Worm (Caenorhabditis elegans) whole organism, dauer: ENCODE data around the gene snt-2.

ENCODE experiments used
- unc-62 ChIP-seq: sonication (generic microtip); optimal IDR thresholded peaks from 2 replicates; lab custom pipeline; 2017; ENCODE audit warnings: missing biosample characterization, missing genetic modification reagents, missing genetic modification characterization

The snt-2 gene

ce11 chrIII:793595-793994 lies at the start of gene snt-2:
Gene snt-2, minus strand, starts transcription at chrIII:793733.
- TF ChIP-seq unc-62 (GFP tag; lab: Kevin White, UChicago) = no peak

- TF ChIP-seq unc-62 (GFP tag; lab: Kevin White, UChicago) = no peak
Observed at ce11 chrIII:842630-843029, 49.1 kb upstream of the snt-2 start, which contains the start of gene far-8. Gene far-8, plus strand, starts transcription at chrIII:842930.

ce11 chrIII:841177-841576 lies 47.6 kb upstream of the snt-2 start, which contains the start of gene K02F3.9:
Gene K02F3.9, minus strand, starts transcription at chrIII:841366.
- no peak for TF ChIP-seq unc-62 (GFP tag; lab: Kevin White, UChicago)

ce11 chrIII:839491-839890 lies 46.0 kb upstream of the snt-2 start, which contains the start of gene dos-3:
Gene dos-3, minus strand, starts transcription at chrIII:839591.
- no peak for TF ChIP-seq unc-62 (GFP tag; lab: Kevin White, UChicago)

- TF ChIP-seq unc-62 (GFP tag; lab: Kevin White, UChicago) = peak; percentile 20
Observed at ce11 chrIII:835713-836278, 42.3 kb upstream of the snt-2 start.

ce11 chrIII:835208-835607 lies 41.7 kb upstream of the snt-2 start:
- no peak for TF ChIP-seq unc-62 (GFP tag; lab: Kevin White, UChicago)

- TF ChIP-seq unc-62 (GFP tag; lab: Kevin White, UChicago) = no peak
Observed at ce11 chrIII:834443-834815, 40.9 kb upstream of the snt-2 start.

- peak; percentile 9 for TF ChIP-seq unc-62 (GFP tag; lab: Kevin White, UChicago)
Observed at ce11 chrIII:833711-834442, 40.3 kb upstream of the snt-2 start.

- no peak for TF ChIP-seq unc-62 (GFP tag; lab: Kevin White, UChicago)
Observed at ce11 chrIII:832855-833504, 39.4 kb upstream of the snt-2 start, which contains the start of gene zip-2. Gene zip-2, plus strand, starts transcription at chrIII:832982.

- no peak for TF ChIP-seq unc-62 (GFP tag; lab: Kevin White, UChicago)
Observed at ce11 chrIII:831961-832360, 38.4 kb upstream of the snt-2 start, which contains the start of gene ceeh-1. Gene ceeh-1, minus strand, starts transcription at chrIII:832277.

ce11 chrIII:825256-825655 lies 31.7 kb upstream of the snt-2 start:
- no peak for TF ChIP-seq unc-62 (GFP tag; lab: Kevin White, UChicago)

ce11 chrIII:822546-823272 lies 29.2 kb upstream of the snt-2 start, which contains the start of gene clec-149:
Gene clec-149, plus strand, starts transcription at chrIII:823222.
- TF ChIP-seq unc-62 (GFP tag; lab: Kevin White, UChicago) = no peak

ce11 chrIII:819313-819712 lies 25.8 kb upstream of the snt-2 start:
- TF ChIP-seq unc-62 (GFP tag; lab: Kevin White, UChicago) = no peak

ce11 chrIII:815845-816244 lies 22.3 kb upstream of the snt-2 start, which contains the start of gene dac-1:
Gene dac-1, plus strand, starts transcription at chrIII:816145.
- no peak for TF ChIP-seq unc-62 (GFP tag; lab: Kevin White, UChicago)

ce11 chrIII:811544-811943 lies 18.0 kb upstream of the snt-2 start, which contains the start of gene daf-7:
Gene daf-7, plus strand, starts transcription at chrIII:811844.
- TF ChIP-seq unc-62 (GFP tag; lab: Kevin White, UChicago) = no peak
